Fruit fly (Drosophila melanogaster): ENCODE results near the gene CG3909.

DNA sequence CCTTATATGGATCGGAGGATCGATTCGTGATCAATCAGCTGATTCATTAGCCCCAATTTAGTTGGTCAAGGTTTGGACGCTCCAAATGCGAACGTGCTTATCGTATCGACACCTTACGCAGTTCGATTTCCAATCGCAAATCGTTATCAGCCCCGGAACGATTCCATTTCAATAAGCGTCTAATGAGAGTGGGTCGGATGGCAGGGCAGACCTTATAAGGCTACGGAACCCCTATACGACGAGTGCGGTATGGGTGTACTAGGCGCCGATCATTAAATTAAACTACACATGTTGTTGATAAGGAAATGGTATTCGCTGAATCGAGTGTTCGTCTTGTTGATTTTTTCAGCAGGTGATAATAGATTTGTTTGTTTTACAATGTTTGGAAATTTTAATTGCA lies 7.3 kb upstream of the CG3909 start:
- TF ChIP-seq psq (optimal IDR thresholded peaks at IDR 0.05): no peak
- TF ChIP-seq usp (GFP tag; optimal IDR thresholded peaks at IDR 0.05): no peak
- no peak for TF ChIP-seq CG8478 (optimal IDR thresholded peaks at IDR 0.05)
- TF ChIP-seq EcR (GFP tag; optimal IDR thresholded peaks at IDR 0.05): no peak
